Fruit fly (Drosophila melanogaster): ENCODE results near the gene OXA1L.

- peak; percentile 74 for TF ChIP-seq Atf6 (GFP tag; IDR thresholded peaks at IDR 0.05)
- peak; percentile 36 for TF ChIP-seq org-1 (GFP tag; optimal IDR thresholded peaks at IDR 0.05)
- TF ChIP-seq MBD-R2 (GFP tag; IDR thresholded peaks at IDR 0.05), result peak; percentile 29; the same call in 1 of the 2 replicates
Observed at dm6 chr3L:10837869-10838783, 48.1 kb downstream of the OXA1L start.
